Worm (Caenorhabditis elegans) whole organism, L4/young adult: ENCODE measurements around the gene fbxb-112.
"Not testable (repeated sequence)": the region's sequence is repeated elsewhere in the genome, so short reads cannot be mapped to it uniquely, and the experiment has no call there.

Experiments
- W03F9.2 ChIP-seq: fragments of 150-350 bp; optimal IDR thresholded peaks from 2 replicates; lab custom pipeline; 2014; ENCODE audit warnings: missing biosample characterization, missing genetic modification characterization
- him-1 ChIP-seq: sonication (generic microtip); optimal IDR thresholded peaks from 2 replicates; lab custom pipeline; 2016; ENCODE audit warnings: missing genotype, missing genetic modification reagents, missing genetic modification characterization, missing compliant biosample characterization

- not testable (repeated sequence) for TF ChIP-seq him-1, W03F9.2 (tag; lab: Kevin White, UChicago)
Measured at ce11 chrII:3490797-3491196, at the start of gene fbxb-112.
